Worm (Caenorhabditis elegans): ENCODE results near the gene dim-1.

dim-1 gene

DNA sequence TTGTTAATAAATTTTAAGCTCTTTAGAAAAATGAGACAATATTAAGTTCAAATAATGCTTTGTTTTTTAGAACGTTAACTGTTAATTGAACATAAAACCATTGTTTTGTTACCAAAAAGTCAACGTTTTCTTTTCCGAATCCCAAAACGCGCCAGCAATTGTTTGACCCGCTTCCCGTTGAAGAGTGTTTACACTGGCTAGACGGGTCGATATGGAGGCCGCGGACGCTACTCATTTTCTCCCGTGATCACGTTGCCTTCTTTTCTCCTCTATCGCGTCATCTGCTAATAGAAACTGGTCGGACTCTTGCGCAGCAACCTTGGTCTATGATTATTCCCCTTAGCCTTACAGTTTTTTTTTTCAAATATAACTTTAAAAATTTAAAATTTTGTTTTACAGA, 28.9 kb downstream of the dim-1 start, which contains the start of gene C34D10.1:
Gene C34D10.1, plus strand, starts transcription at position 400 of the 400 bp plus-strand sequence.
- TF ChIP-seq sup-37 (GFP tag; optimal IDR thresholded peaks at IDR 0.05) (no peak), mab-9 (GFP tag; IDR thresholded peaks at IDR 0.05) (no peak), nhr-77 (tag; optimal IDR thresholded peaks at IDR 0.05) (peak; percentile 54), snpc-4 (tag; optimal IDR thresholded peaks at IDR 0.05) (peak; percentile 31), nhr-47 (tag; optimal IDR thresholded peaks at IDR 0.05) (peak; percentile 71), pax-3 (tag; optimal IDR thresholded peaks at IDR 0.05) (no peak), tbx-2 (tag; optimal IDR thresholded peaks at IDR 0.05) (peak; percentile 80), grh-1 (GFP tag; IDR thresholded peaks at IDR 0.05) (peak; percentile 71), hpl-2 (GFP tag; optimal IDR thresholded peaks at IDR 0.05) (no peak), dsc-1 (tag; optimal IDR thresholded peaks at IDR 0.05) (peak; percentile 48), ces-1 (GFP tag; optimal IDR thresholded peaks at IDR 0.05) (no peak), irx-1 (tag; optimal IDR thresholded peaks at IDR 0.05) (peak; percentile 16), pqm-1 (tag; optimal IDR thresholded peaks at IDR 0.05) (no peak), elt-2 (tag; optimal IDR thresholded peaks at IDR 0.05) (no peak), egl-27 (tag; optimal IDR thresholded peaks at IDR 0.05) (no peak), efl-1 (optimal IDR thresholded peaks at IDR 0.05) (peak; percentile 48 to 58), efl-1 (GFP tag; optimal IDR thresholded peaks at IDR 0.05 in 1 of 2) (peak in 1 of 2 experiments; percentile 63), elt-3 (tag; optimal IDR thresholded peaks at IDR 0.05) (peak in 3 of 6 experiments; percentile 38 to 53 (median 51)), nhr-90 (tag; optimal IDR thresholded peaks at IDR 0.05; ENCODE audit: poor library complexity) (peak; percentile 63), lsy-2 (tag; optimal IDR thresholded peaks at IDR 0.05) (peak; percentile 71 to 74), lin-39 (tag; optimal IDR thresholded peaks at IDR 0.05) (peak; percentile 45), unc-62 (GFP tag; optimal IDR thresholded peaks at IDR 0.05) (no peak), ceh-88 (GFP tag; IDR thresholded peaks at IDR 0.05) (no peak), nhr-71 (tag; optimal IDR thresholded peaks at IDR 0.05) (peak; percentile 90), zip-4 (GFP tag; optimal IDR thresholded peaks at IDR 0.05) (no peak), C34B4.2 (tag; optimal IDR thresholded peaks at IDR 0.05) (no peak), C16A3.4 (tag; optimal IDR thresholded peaks at IDR 0.05) (peak; percentile 79), zag-1 (tag; optimal IDR thresholded peaks at IDR 0.05) (no peak), ceh-8 (GFP tag; optimal IDR thresholded peaks at IDR 0.05) (no peak), nhr-28 (tag; optimal IDR thresholded peaks at IDR 0.05) (no peak), nhr-12 (tag; optimal IDR thresholded peaks at IDR 0.05) (no peak), lin-15B (tag; optimal IDR thresholded peaks at IDR 0.05) (no peak), ets-5 (GFP tag; IDR thresholded peaks at IDR 0.05) (no peak), xbp-1 (tag; optimal IDR thresholded peaks at IDR 0.05) (peak; percentile 85), nhr-20 (tag; optimal IDR thresholded peaks at IDR 0.05) (peak; percentile 88), mdl-1 (tag; optimal IDR thresholded peaks at IDR 0.05) (peak in 1 of 2 experiments; percentile 83), nhr-19 (GFP tag; conservative IDR thresholded peaks at IDR 0.05) (peak; percentile 78), unc-86 (tag; optimal IDR thresholded peaks at IDR 0.05) (peak; percentile 37), fkh-4 (tag; optimal IDR thresholded peaks at IDR 0.05; ENCODE audit: borderline replicate concordance) (no peak), pag-3 (tag; optimal IDR thresholded peaks at IDR 0.05; ENCODE audit: borderline replicate concordance, insufficient read depth) (no peak), snu-23 (GFP tag; optimal IDR thresholded peaks at IDR 0.05) (peak; percentile 89), lin-13 (GFP tag; optimal IDR thresholded peaks at IDR 0.05) (peak; percentile 50), unc-130 (tag; optimal IDR thresholded peaks at IDR 0.05) (peak; percentile 87), unc-98 (GFP tag; IDR thresholded peaks at IDR 0.05) (no peak), lin-14 (GFP tag; optimal IDR thresholded peaks at IDR 0.05) (peak; percentile 95), swsn-7 (tag; optimal IDR thresholded peaks at IDR 0.05) (peak; percentile 78), ceh-82 (tag; optimal IDR thresholded peaks at IDR 0.05) (peak; percentile 46 to 65 (median 56)), fos-1 (tag; optimal IDR thresholded peaks at IDR 0.05) (peak; percentile 5), C04F5.9 (tag; optimal IDR thresholded peaks at IDR 0.05) (no peak), ztf-11 (tag; optimal IDR thresholded peaks at IDR 0.05) (no peak), sox-4 (tag; optimal IDR thresholded peaks at IDR 0.05) (no peak), dpl-1 (GFP tag; optimal IDR thresholded peaks at IDR 0.05) (peak; percentile 50 to 72 (median 66)), aha-1 (tag; optimal IDR thresholded peaks at IDR 0.05) (no peak)

All from whole organism, L1 larva.